Fruit fly (Drosophila melanogaster) S2 (cell line): ENCODE data around the gene mal.
"Not testable (repeated sequence)": the region's sequence is repeated elsewhere in the genome, so short reads cannot be mapped to it uniquely, and the experiment has no call there.

Experiments used
- CG8478 ChIP-seq: fragments of >200 bp; optimal IDR thresholded peaks from 2 replicates; lab custom pipeline; 2018
- CTCF ChIP-seq, 2 experiments: fragments of >200 bp; optimal IDR thresholded peaks; 2 replicates each; lab custom pipeline; 2018

The mal gene

DNA sequence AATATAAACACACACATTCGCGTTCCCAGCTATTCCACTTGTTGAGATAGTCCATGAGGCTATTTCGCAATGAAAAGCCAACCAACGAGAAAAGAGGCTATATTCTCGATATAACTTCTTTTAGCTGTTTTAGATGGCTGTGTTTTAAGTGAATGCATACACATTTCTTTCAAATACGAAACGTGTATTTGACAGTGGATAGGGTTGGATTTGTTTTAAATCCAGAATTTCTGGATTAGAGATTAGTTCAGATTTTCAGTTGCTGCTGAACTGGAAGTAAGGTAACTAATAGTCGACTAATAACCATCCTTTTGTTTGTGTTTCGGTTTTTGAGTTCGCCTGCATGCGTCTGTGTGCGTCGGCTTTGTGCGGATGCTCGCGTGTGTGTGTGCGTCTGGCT is 6.3 kb upstream of the mal start:
- no peak for TF ChIP-seq CG8478
- no peak for TF ChIP-seq CTCF (optimal IDR thresholded peaks at IDR 0.05; lab: Kevin White, UChicago)

DNA sequence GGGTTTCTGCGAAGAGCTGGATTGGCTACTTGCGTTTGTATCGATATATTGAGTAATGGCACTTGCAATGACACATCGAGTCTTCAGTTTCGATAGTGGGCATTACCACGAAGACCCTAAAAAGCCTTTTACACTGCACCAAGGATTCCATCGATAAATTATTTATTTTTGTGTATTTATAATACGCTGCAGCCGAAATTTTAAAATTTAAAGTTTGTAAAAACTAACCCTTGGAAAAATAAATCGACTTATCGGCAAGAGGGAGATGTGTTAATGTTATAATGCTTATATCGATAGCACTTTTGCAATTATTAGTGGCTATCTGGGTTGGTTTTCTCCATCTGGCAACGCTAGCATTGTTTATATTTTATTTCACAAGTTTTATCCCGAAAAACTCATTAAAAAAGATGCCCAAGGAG is 5.7 kb upstream of the mal start, which contains the start of the genes Pp4-19C and cactin:
Gene Pp4-19C, minus strand, starts transcription at position 256 of the 419 bp plus-strand sequence.
Gene cactin, plus strand, starts transcription at position 323 of the 419 bp plus-strand sequence.
- no peak for TF ChIP-seq CG8478
- no peak for TF ChIP-seq CTCF (optimal IDR thresholded peaks at IDR 0.05; lab: Kevin White, UChicago)

DNA sequence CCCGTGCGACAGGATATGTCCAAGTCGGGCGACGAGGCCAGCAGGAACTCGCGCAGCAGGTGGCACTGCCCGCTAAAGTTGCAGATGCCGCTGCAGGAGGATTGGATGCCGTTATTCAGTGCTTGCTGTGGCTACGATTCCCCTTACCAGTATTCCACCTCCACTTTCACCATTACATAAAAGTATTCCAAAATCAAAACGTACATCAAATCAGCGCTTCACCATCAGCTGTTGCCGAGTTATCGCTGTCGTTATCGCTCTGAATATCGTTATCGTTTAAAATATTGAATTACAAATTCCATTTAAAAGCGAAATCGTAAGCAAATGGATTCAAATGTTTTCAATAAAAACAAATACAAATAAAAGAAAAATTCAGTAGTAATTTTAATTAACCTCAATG is 2.7 kb upstream of the mal start, which contains the start of gene CG15456:
Gene CG15456, minus strand, starts transcription at position 225 of the 400 bp plus-strand sequence.
- TF ChIP-seq CTCF (optimal IDR thresholded peaks at IDR 0.05; lab: Kevin White, UChicago): no peak
- no peak for TF ChIP-seq CG8478

DNA sequence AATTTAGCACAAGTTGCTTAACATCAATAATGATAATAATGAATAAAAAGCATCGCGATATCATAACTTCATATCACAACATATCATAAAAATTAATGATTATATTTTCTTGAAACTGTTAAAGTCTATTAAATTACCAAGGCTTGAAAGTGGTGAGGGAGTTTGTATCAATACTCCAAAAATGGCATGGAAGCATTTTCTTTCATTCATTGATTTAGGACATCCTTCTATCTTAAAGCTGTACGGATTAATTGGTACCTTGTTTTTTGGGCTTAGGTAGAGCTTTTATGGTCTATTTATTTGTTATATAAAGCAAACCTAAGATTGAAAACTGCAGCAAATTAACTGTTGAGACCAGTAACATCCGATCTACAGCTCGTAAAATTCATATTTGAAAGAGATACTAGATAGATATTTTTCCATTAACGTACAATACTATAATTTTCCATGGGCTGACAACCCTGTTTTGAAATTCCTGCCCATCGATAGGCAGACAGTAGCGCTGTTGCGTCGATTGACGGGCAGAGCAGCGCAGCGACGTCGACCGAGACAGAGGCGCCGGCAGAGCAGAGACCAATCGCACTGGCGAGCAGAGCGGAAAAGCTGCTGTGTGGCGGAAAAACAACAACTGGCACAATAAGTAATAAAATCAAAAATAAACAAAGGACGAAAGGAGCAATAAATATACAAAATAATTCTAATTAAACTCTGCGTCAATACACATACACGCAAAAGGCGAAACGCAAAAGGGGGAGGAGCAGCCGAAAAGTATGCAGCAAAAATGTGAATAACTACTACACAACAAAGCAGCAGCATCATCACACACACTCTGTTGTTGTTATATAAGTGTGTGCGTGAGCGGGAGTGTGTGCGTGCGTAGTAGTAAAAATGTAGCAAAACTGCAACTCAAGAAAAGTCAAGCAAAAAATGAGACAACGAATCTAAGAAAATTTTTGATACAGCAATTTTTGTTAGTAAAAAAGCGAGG is 4.2 kb downstream of the mal start, which contains the start of gene CG1695:
Gene CG1695, plus strand, starts transcription at position 606 of the 988 bp plus-strand sequence.
- no peak for TF ChIP-seq CG8478
- TF ChIP-seq CTCF (optimal IDR thresholded peaks at IDR 0.05; lab: Kevin White, UChicago): no peak

DNA sequence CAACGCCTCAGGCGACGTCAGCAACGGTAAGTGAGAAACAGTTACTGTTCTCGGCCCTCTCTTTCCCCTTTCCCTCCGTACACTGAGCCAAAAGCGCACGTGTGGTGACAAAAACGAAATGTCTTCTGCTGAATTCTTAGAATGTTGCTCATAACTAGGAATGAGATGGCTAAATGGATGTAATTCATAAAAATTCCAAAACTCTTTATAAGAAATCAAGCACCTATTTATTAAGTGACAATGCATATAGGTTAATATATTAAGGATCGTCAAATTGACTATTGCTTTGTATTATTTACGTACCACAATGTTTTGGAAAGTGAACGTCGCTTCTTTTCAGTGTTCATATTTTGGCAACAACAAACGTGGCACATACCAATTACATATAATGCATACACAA is 5.1 kb downstream of the mal start:
- TF ChIP-seq CTCF (optimal IDR thresholded peaks at IDR 0.05; lab: Kevin White, UChicago): no peak
- no peak for TF ChIP-seq CG8478

DNA sequence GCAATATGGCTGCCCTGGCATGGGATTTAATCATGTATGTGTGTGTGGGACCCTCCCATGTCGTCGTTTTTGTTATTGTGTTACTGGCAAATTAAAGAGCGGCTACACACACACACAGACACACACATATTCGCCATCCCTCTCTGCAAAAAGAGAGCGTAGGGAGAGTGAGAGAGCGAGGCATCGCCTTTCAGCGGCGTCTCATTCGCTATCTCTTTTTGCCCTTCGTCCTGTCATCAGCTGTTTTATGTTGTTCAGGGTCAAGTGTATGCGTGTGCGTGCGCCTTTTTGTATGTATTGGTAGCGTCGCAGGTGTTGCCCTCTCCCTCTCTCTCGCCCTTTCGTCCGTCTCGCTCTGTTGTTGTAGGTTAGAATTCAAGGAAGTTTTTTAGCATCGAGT is 7.4 kb downstream of the mal start:
- no peak for TF ChIP-seq CG8478
- no peak for TF ChIP-seq CTCF (optimal IDR thresholded peaks at IDR 0.05; lab: Kevin White, UChicago)

DNA sequence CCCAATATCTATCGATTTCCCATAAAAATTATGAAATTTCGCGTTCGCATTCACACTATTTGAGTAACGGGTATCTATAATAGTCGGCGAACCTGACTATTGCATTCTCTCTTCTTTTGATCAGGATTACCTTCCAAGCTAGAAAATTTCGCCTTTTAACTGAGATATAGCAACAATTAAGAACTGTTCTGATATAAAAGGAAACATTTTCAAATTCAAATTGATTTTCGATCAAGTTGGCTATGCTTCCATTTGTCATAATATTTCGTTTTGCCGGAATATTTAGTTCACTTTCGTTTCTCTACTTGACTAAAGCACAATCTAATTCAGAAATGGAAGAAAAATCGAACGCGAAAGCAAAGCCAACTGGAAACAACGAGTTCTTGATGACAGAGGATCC is 16.6 kb downstream of the mal start, which contains the start of gene CG42578:
Gene CG42578, plus strand, starts transcription at position 301 of the 400 bp plus-strand sequence.
- TF ChIP-seq CG8478; CTCF (optimal IDR thresholded peaks at IDR 0.05; lab: Kevin White, UChicago): not testable (repeated sequence)

DNA sequence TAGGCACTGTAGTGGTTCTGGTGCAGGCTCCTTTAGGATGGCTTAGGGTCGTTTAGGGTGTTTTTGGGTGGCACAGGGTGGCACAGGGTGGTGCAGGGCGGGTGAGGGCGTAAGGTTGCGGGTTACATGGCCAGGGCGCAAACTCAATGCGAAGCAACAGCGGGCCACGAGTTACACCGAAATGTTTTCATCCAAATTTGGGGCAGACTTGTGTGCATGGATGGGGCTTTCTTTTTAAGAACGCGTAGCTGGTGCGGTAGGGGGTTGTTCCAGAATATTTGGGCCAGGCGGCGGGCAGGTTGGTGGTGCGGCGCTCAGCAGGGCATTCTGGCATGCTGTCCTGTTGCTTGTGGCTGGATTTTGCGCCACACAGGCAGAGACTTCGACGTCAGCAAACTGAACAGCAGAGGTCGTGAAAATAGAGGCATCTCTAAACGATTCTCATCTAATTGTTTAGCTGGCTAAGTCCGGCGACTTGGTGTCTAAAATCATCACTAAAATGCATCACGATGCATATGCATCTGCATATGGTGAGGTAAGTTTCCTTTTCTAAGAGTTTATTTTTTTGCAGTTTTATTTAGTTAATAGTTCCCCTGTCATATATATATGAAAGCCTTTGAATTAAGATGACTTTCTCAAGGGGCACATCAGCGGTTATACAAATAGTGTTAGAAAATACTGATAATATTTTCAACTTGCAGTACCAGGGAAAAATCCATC is 18.6 kb downstream of the mal start:
- TF ChIP-seq CTCF (optimal IDR thresholded peaks at IDR 0.05; lab: Kevin White, UChicago) (no peak), CG8478 (no peak)

DNA sequence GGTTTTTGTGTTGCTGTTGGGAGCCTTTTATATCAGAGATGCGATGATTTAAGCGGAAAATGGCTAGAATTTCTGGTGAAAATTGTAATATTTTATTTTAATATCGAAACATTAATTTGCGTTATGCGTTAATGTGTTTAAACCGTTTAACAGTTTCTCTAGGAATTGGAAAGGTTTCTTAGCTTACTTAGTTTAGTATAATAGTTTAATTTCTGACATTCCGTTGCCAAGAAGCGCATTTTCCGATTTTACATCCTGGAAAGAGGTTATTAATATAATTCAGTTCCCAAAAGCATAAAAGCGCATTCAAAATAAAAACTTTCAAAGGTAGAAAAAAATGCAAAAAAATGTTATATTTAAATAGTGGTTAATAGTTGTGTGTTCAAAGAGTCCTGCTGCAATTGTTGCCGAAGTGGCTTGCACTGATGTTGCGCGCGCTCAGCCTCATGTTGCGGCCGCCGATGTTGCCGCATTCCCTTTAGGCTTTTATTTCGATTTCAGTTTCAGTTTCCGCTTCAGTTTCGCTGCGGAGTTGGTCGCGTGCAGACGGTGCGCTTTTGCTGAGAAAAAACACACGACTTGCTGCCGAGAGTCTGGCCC is 19.5 kb downstream of the mal start, which contains the start of gene tbc:
Gene tbc, plus strand, starts transcription at position 504 of the 600 bp plus-strand sequence.
- TF ChIP-seq CG8478 (no peak), CTCF (optimal IDR thresholded peaks at IDR 0.05; lab: Kevin White, UChicago) (no peak)

DNA sequence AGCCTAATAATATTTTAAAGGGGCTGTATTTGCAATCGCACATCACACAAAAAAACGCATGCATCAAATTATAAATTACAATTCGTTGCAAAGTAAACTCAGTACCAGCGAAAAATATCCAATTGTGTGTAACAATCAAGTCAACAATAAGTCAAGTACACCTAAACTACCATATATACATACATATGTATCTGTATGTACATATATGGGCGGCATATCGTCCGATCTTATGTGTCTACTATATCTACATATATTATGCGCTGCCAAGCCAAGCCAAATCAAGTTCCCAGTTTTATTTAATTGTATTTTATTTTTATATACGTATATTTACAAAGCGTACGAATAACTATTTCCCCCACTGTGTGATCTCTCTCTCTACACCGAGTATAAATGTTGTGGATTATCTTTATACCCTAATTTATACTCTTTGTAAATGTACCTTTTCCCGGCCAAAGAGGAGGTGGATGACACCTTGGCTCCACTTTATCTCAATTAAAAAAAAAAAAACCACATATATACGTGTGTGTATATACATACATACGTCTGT is 37.0 kb downstream of the mal start:
- TF ChIP-seq CG8478 (no peak), CTCF (optimal IDR thresholded peaks at IDR 0.05; lab: Kevin White, UChicago) (no peak)

DNA sequence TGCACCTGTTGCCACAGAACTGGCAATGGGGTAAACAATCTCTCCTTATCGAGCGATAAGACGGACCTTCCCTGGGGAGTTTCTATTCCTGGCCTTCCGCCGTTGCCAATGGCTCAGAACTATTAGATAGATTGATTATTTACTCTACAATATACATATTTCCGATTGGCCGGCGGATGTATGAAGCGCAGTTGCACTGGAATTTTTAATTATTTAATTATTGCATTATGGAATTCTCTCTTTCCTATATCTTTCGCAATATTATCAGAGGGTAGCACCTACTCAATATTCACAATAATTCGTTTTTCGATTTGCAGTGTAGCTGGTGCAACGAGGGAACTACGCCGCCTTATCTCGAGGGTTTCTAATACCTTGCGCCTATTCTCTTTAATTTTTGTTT is 37.7 kb downstream of the mal start, which contains the start of gene GstT3:
Gene GstT3, plus strand, starts transcription at position 301 of the 400 bp plus-strand sequence.
- TF ChIP-seq CTCF (optimal IDR thresholded peaks at IDR 0.05; lab: Kevin White, UChicago) (no peak), CG8478 (no peak)

DNA sequence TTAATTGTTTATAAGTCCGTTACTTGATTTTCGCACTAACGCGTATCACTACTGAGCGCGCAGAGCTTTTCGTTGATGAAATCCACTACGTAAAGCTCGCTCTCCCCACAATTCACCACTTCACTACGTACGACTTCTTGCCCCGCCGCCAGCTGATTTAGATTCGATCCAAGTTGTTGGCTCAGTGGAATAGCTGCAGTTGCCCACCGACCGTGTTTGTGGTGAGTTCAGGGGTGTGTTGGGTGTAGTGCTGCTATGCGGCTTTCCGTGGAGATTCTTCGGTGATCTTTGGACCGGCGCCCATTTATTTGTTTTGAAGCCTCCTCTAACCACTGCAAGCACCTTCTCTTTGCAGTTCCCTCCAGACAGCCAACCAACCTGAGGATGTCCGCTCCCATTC is 38.7 kb downstream of the mal start:
- TF ChIP-seq CG8478 (no peak), CTCF (optimal IDR thresholded peaks at IDR 0.05; lab: Kevin White, UChicago) (no peak)

DNA sequence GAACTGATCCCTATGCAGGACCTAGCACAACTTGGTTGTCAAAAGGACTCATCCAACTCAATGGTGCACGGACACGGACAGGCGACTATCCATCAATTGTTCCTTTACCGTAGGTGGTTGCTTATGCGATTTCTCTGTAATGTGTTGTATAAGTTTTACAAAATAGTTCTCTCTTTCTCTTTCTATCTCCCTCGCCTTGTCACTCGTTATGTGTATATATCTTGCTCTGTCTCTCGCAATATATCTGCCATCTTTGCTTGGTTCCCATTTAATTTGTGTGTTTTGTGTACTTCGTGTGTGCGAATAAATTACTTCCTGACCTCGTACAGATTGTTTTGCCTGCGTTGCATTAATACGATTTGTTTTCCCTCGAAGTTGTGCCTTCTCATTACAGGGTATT is 41.2 kb downstream of the mal start:
- TF ChIP-seq CG8478: no peak
- no peak for TF ChIP-seq CTCF (optimal IDR thresholded peaks at IDR 0.05; lab: Kevin White, UChicago)

DNA sequence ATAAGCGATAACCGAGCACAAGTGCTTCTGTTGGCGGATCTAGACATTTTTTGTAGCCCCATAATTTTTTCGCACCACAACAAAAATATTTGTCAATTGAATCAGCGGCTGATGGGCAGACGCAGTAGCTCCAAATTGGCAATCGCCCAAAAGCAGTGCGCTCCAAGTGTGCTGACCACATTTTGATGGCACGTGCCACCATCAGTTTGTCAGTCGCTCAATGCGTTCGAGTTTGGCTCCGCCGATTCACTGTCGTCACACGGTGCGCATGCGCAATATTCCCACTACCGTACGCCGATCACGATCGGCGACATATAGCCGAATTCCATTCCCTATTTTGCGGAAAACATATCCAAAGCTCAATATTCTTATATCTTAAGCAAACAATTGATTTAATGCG is 49.2 kb downstream of the mal start:
- TF ChIP-seq CTCF (optimal IDR thresholded peaks at IDR 0.05; lab: Kevin White, UChicago) (no peak), CG8478 (no peak)

DNA sequence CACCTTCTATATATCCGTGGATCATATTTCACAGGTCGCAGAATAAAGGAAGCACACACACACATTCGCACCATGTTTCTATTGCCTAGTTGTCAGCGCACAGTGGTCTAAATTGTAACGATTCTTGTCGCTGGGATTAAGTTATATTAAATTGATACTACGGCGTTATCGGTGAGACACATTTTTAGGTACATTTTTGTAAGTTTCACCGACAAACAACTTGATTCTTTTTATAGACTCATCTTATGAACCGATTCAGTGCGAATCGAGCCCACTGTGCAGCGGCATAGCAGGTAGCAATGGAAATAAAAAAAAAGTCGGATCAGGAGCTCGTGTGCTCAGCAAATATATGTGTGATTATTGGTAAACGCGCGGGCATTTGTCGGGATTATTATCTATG is 50.9 kb downstream of the mal start:
- no peak for TF ChIP-seq CG8478
- no peak for TF ChIP-seq CTCF (optimal IDR thresholded peaks at IDR 0.05; lab: Kevin White, UChicago)
